Worm (Caenorhabditis elegans): Measurements from ENCODE around the gene lgc-18.

DNA sequence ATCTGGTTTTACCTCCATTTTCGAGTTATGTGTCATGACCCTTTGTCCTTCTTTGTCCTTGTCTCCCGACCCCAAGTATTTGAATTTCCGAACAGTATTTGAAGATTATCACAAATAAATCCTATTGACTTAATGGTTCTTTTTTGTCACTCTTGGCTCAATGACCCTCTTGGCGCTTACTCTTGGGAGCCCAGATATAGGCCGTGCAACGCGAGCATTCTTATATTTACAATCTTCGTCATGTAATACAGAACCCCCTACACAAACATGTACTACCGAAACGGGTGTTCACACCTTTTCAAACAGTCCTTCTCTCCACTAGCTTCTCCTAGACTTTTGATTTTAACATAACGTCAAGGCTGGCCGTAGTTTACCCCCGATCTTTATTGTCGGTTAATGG is 18.3 kb downstream of the lgc-18 start, which contains the start of gene M153.5:
- TF ChIP-seq tra-4 (tag; optimal IDR thresholded peaks at IDR 0.05) (no peak), ama-1 (optimal IDR thresholded peaks at IDR 0.05) (no peak), B0310.2 (tag; optimal IDR thresholded peaks at IDR 0.05) (no peak), scrt-1 (GFP tag; IDR thresholded peaks at IDR 0.05) (no peak), pes-1 (GFP tag; IDR thresholded peaks at IDR 0.05) (no peak), F13C5.2 (tag; optimal IDR thresholded peaks at IDR 0.05) (no peak), flt-1 (GFP tag; IDR thresholded peaks at IDR 0.05) (no peak), tbx-11 (GFP tag; IDR thresholded peaks at IDR 0.05) (no peak), tbx-37 (GFP tag; conservative IDR thresholded peaks at IDR 0.05) (no peak), ceh-36 (tag; optimal IDR thresholded peaks at IDR 0.05) (no peak), ceh-13 (GFP tag; optimal IDR thresholded peaks at IDR 0.05) (no peak), hmbx-1 (tag; optimal IDR thresholded peaks at IDR 0.05) (no peak), aly-1 (tag; optimal IDR thresholded peaks at IDR 0.05) (no peak)
